Fruit fly (Drosophila melanogaster) whole organism, embryonic: ENCODE data around the gene CG1738.

Experiments
- Abd-B ChIP-seq: fragments of 200-800 bp; sonication (Bioruptor generic); optimal IDR thresholded peaks from 2 replicates; lab custom pipeline; 2018; ENCODE audit warnings: missing biosample characterization, mild to moderate bottlenecking, missing genetic modification characterization, moderate library complexity
- Asciz ChIP-seq: fragments of 200-800 bp; sonication (Bioruptor generic); optimal IDR thresholded peaks from 2 replicates; lab custom pipeline; 2017; ENCODE audit warnings: missing biosample characterization, mild to moderate bottlenecking, missing genetic modification characterization, missing genetic modification reagents
- C15 ChIP-seq: fragments of 200-800 bp; sonication (Bioruptor generic); IDR thresholded peaks from 3 replicates; pipeline ENCODE4 v1.3.6; 2022; ENCODE audit warnings: missing biosample characterization, missing genetic modification characterization
- CG10209 ChIP-seq: fragments of 200-800 bp; sonication (Bioruptor generic); optimal IDR thresholded peaks from 3 replicates; lab custom pipeline; 2017; ENCODE audit warnings: missing biosample characterization, mild to moderate bottlenecking, missing genetic modification characterization, missing genetic modification reagents
- CG10565 ChIP-seq: fragments of 200-800 bp; sonication (Bioruptor generic); optimal IDR thresholded peaks from 3 replicates; lab custom pipeline; 2016; ENCODE audit warnings: missing biosample characterization, mild to moderate bottlenecking, missing genetic modification characterization
- CG11398 ChIP-seq: fragments of 200-800 bp; sonication (Bioruptor generic); optimal IDR thresholded peaks from 2 replicates; lab custom pipeline; 2016; ENCODE audit warnings: missing biosample characterization, missing genetic modification characterization
- CG12299 ChIP-seq: fragments of 200-800 bp; sonication (Bioruptor generic); optimal IDR thresholded peaks from 2 replicates; lab custom pipeline; 2018; ENCODE audit warnings: missing biosample characterization, mild to moderate bottlenecking, missing genetic modification characterization
- CG1233 ChIP-seq: fragments of 200-800 bp; sonication (Bioruptor generic); optimal IDR thresholded peaks from 4 replicates; lab custom pipeline; 2018; ENCODE audit warnings: missing biosample characterization, mild to moderate bottlenecking, missing genetic modification characterization
- CG12659 ChIP-seq: fragments of 200-800 bp; sonication (Bioruptor generic); optimal IDR thresholded peaks from 3 replicates; lab custom pipeline; 2017; ENCODE audit warnings: mild to moderate bottlenecking, missing biosample characterization, missing genetic modification reagents, missing genetic modification characterization
- CG13287 ChIP-seq: fragments of 200-800 bp; sonication (Bioruptor generic); IDR thresholded peaks from 2 replicates; pipeline ENCODE4 v1.3.6; 2022; ENCODE audit warnings: missing biosample characterization, missing genetic modification characterization; ENCODE audit not compliant: partially characterized antibody
- CG14050 ChIP-seq: fragments of 200-800 bp; sonication (Bioruptor generic); IDR thresholded peaks from 3 replicates; pipeline ENCODE4 v1.3.6; 2022; ENCODE audit warnings: missing biosample characterization, missing genetic modification characterization
- CG17385 ChIP-seq: fragments of 200-800 bp; sonication (Bioruptor generic); optimal IDR thresholded peaks from 3 replicates; lab custom pipeline; 2018; ENCODE audit warnings: missing biosample characterization, mild to moderate bottlenecking, missing genetic modification characterization
- CG17829 ChIP-seq: fragments of 200-800 bp; optimal IDR thresholded peaks from 2 replicates; lab custom pipeline; 2019; ENCODE audit warnings: missing biosample characterization, mild to moderate bottlenecking, missing genetic modification characterization, moderate library complexity
- CG18764 ChIP-seq: fragments of 200-800 bp; sonication (Bioruptor generic); optimal IDR thresholded peaks from 3 replicates; lab custom pipeline; 2016; ENCODE audit warnings: missing biosample characterization, missing genetic modification characterization
- CG2678 ChIP-seq: fragments of 200-800 bp; sonication (Bioruptor generic); optimal IDR thresholded peaks from 3 replicates; lab custom pipeline; 2019; ENCODE audit warnings: missing biosample characterization, mild to moderate bottlenecking, missing genetic modification characterization, moderate library complexity
- CG31441 ChIP-seq: fragments of 200-800 bp; sonication (Bioruptor generic); IDR thresholded peaks from 2 replicates; pipeline ENCODE4 v1.3.6; 2022; ENCODE audit warnings: missing biosample characterization, missing genetic modification characterization
- CG4820 ChIP-seq: fragments of 200-800 bp; sonication (Bioruptor generic); optimal IDR thresholded peaks from 3 replicates; lab custom pipeline; 2016; ENCODE audit warnings: missing biosample characterization, missing genetic modification characterization
- CG4854 ChIP-seq: fragments of 200-800 bp; sonication (Bioruptor generic); optimal IDR thresholded peaks from 2 replicates; lab custom pipeline; 2016; ENCODE audit warnings: missing biosample characterization, missing genetic modification characterization, inconsistent platforms
- CG5180 ChIP-seq: fragments of 200-800 bp; sonication (Bioruptor generic); optimal IDR thresholded peaks from 3 replicates; lab custom pipeline; 2017; ENCODE audit warnings: missing biosample characterization, missing genetic modification characterization, mild to moderate bottlenecking, moderate library complexity, missing genetic modification reagents
- CG6765 ChIP-seq: fragments of 200-800 bp; sonication (Bioruptor generic); optimal IDR thresholded peaks from 3 replicates; lab custom pipeline; 2017; ENCODE audit warnings: missing biosample characterization, mild to moderate bottlenecking, missing genetic modification characterization
- CG7745 ChIP-seq: fragments of 200-800 bp; sonication (Bioruptor generic); optimal IDR thresholded peaks from 2 replicates; lab custom pipeline; 2018; ENCODE audit warnings: missing biosample characterization, mild to moderate bottlenecking, missing genetic modification characterization, moderate library complexity
- CG7928 ChIP-seq: fragments of 200-800 bp; sonication (Bioruptor generic); optimal IDR thresholded peaks from 2 replicates; lab custom pipeline; 2017; ENCODE audit warnings: missing biosample characterization, mild to moderate bottlenecking, missing genetic modification characterization
- CG8281 ChIP-seq: fragments of 200-800 bp; sonication (Bioruptor generic); optimal IDR thresholded peaks from 2 replicates; lab custom pipeline; 2018; ENCODE audit warnings: missing biosample characterization, mild to moderate bottlenecking, missing genetic modification characterization, moderate library complexity
- CG8478 ChIP-seq: fragments of >200 bp; optimal IDR thresholded peaks from 2 replicates; lab custom pipeline; 2018
- CG9797 ChIP-seq: fragments of 200-800 bp; sonication (Bioruptor generic); optimal IDR thresholded peaks from 3 replicates; lab custom pipeline; 2018; ENCODE audit warnings: missing biosample characterization, mild to moderate bottlenecking, missing genetic modification characterization
- CG9932 ChIP-seq: fragments of 200-800 bp; sonication (Bioruptor generic); IDR thresholded peaks from 2 replicates; pipeline ENCODE4 v1.3.6; 2022; ENCODE audit warnings: missing biosample characterization, missing genetic modification characterization
- ERR ChIP-seq: fragments of 200-800 bp; sonication (Bioruptor generic); optimal IDR thresholded peaks from 2 replicates; lab custom pipeline; 2016; ENCODE audit warnings: missing biosample characterization, missing genetic modification characterization
- Eip74EF ChIP-seq, 2 experiments: fragments of 200-800 bp in 1 of 2; fragments of >200 bp in 1 of 2; sonication (Bioruptor generic) in 1 of 2; optimal IDR thresholded peaks; 2 replicates each; lab custom pipeline; 2017 to 2019; ENCODE audit warnings: missing biosample characterization in 2 of 2, missing genetic modification characterization in 2 of 2, mild to moderate bottlenecking in 1 of 2, moderate library complexity in 1 of 2
- Elba2 ChIP-seq: fragments of 200-800 bp; sonication (Bioruptor generic); optimal IDR thresholded peaks from 3 replicates; lab custom pipeline; 2016; ENCODE audit warnings: missing biosample characterization, missing genetic modification characterization
- Fer3 ChIP-seq: fragments of 200-800 bp; sonication (Bioruptor generic); optimal IDR thresholded peaks from 2 replicates; lab custom pipeline; 2018; ENCODE audit warnings: missing biosample characterization, mild to moderate bottlenecking, missing genetic modification characterization, moderate library complexity
- Hand ChIP-seq: fragments of 200-800 bp; sonication (Bioruptor generic); optimal IDR thresholded peaks from 2 replicates; lab custom pipeline; 2017; ENCODE audit warnings: mild to moderate bottlenecking, missing biosample characterization, missing genetic modification reagents, missing genetic modification characterization
- Hr39 ChIP-seq: fragments of >200 bp; optimal IDR thresholded peaks from 2 replicates; lab custom pipeline; 2017
- Jarid2 ChIP-seq: fragments of 200-800 bp; sonication (Bioruptor generic); optimal IDR thresholded peaks from 3 replicates; lab custom pipeline; 2017; ENCODE audit warnings: mild to moderate bottlenecking, missing biosample characterization, missing genetic modification reagents, missing genetic modification characterization
- MTF-1 ChIP-seq: fragments of 200-800 bp; sonication (Bioruptor generic); optimal IDR thresholded peaks from 2 replicates; lab custom pipeline; 2018; ENCODE audit warnings: missing biosample characterization, mild to moderate bottlenecking, missing genetic modification characterization, borderline replicate concordance
- Meics ChIP-seq: fragments of 200-800 bp; sonication (Bioruptor generic); optimal IDR thresholded peaks from 2 replicates; lab custom pipeline; 2017; ENCODE audit warnings: missing biosample characterization, mild to moderate bottlenecking, missing genetic modification characterization
- NFAT ChIP-seq: fragments of 200-800 bp; sonication (Bioruptor generic); IDR thresholded peaks from 2 replicates; pipeline ENCODE4 v1.3.6; 2022; ENCODE audit warnings: missing biosample characterization, missing genetic modification characterization
- ap ChIP-seq: fragments of 200-800 bp; sonication (Bioruptor generic); IDR thresholded peaks from 2 replicates; pipeline ENCODE4 v1.3.6; 2022; ENCODE audit warnings: missing biosample characterization, missing genetic modification characterization
- ci ChIP-seq: fragments of 200-800 bp; sonication (Bioruptor generic); IDR thresholded peaks from 3 replicates; pipeline ENCODE4 v1.3.6; 2022; ENCODE audit warnings: missing biosample characterization, missing genetic modification characterization
- esg ChIP-seq: fragments of 200-800 bp; sonication (Bioruptor generic); conservative IDR thresholded peaks from 2 replicates; pipeline ENCODE4 v1.3.6; 2022; ENCODE audit warnings: missing biosample characterization, missing genetic modification characterization
- fd64A ChIP-seq: fragments of 200-800 bp; sonication (Bioruptor generic); optimal IDR thresholded peaks from 3 replicates; lab custom pipeline; 2018; ENCODE audit warnings: missing biosample characterization, mild to moderate bottlenecking, missing genetic modification characterization
- fu2 ChIP-seq: fragments of 200-800 bp; sonication (Bioruptor generic); optimal IDR thresholded peaks from 2 replicates; lab custom pipeline; 2016; ENCODE audit warnings: missing biosample characterization, missing genetic modification characterization
- hkb ChIP-seq, 2 experiments: fragments of 200-800 bp in 1 of 2; fragments of >200 bp in 1 of 2; sonication (Bioruptor generic) in 1 of 2; IDR thresholded peaks in 1 of 2; optimal IDR thresholded peaks in 1 of 2; 2 replicates each; pipeline versions ENCODE4 v1.3.6 to Lab custom; 2017 to 2022; ENCODE audit warnings: missing biosample characterization in 1 of 2, missing genetic modification characterization in 1 of 2
- hth ChIP-seq: fragments of >200 bp; optimal IDR thresholded peaks from 2 replicates; lab custom pipeline; 2017; ENCODE audit warnings: inconsistent platforms
- knrl ChIP-seq: fragments of 200-800 bp; sonication (Bioruptor generic); IDR thresholded peaks from 3 replicates; pipeline ENCODE4 v1.3.6; 2022; ENCODE audit warnings: missing biosample characterization, missing genetic modification characterization; ENCODE audit not compliant: partially characterized antibody
- nom ChIP-seq: fragments of 200-800 bp; sonication (Bioruptor generic); optimal IDR thresholded peaks from 2 replicates; lab custom pipeline; 2017; ENCODE audit warnings: missing biosample characterization, missing genetic modification characterization, mild to moderate bottlenecking, moderate library complexity, missing genetic modification reagents
- repo ChIP-seq: fragments of 200-800 bp; sonication (Bioruptor generic); optimal IDR thresholded peaks from 2 replicates; lab custom pipeline; 2016; ENCODE audit warnings: missing biosample characterization, missing genetic modification characterization
- slou ChIP-seq: fragments of 200-800 bp; sonication (Bioruptor generic); optimal IDR thresholded peaks from 3 replicates; lab custom pipeline; 2016; ENCODE audit warnings: missing biosample characterization, missing genetic modification characterization
- sqz ChIP-seq: fragments of 200-800 bp; sonication (Bioruptor generic); optimal IDR thresholded peaks from 3 replicates; lab custom pipeline; 2018; ENCODE audit warnings: missing biosample characterization, mild to moderate bottlenecking, missing genetic modification characterization
- tna ChIP-seq: fragments of 200-800 bp; sonication (Bioruptor generic); IDR thresholded peaks from 2 replicates; pipeline ENCODE4 v1.3.6; 2022; ENCODE audit warnings: missing biosample characterization, missing genetic modification characterization; ENCODE audit not compliant: partially characterized antibody
- z ChIP-seq: fragments of 200-800 bp; sonication (Bioruptor generic); IDR thresholded peaks from 3 replicates; pipeline ENCODE4 v1.3.6; 2022; ENCODE audit warnings: missing biosample characterization, missing genetic modification characterization
- zf30C ChIP-seq: fragments of 200-800 bp; sonication (Bioruptor generic); optimal IDR thresholded peaks from 3 replicates; lab custom pipeline; 2018; ENCODE audit warnings: missing biosample characterization, mild to moderate bottlenecking, missing genetic modification characterization

CG1738 gene

DNA sequence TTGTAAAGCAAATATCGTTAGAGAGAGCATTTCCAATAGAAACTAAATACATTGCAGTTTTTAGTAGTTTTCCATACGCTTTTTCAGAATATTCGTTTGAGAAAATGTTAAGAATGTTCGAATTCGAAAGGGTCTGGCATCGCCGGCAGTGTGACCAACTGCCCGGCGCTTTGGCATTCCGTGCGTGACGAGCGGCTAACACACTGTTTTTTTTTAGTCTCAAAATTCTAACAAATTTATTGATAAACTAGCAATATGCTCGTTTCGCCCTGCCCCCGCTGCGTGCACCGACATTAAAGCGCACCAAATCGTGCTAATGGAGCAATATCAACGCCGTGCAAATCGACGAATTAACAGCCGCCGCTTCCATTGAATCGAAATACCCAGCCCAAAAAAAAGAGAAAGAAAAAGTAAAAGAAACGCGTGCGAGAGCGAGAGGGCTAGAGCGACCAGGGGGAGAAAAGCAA, 6.9 kb downstream of the CG1738 start, which contains the start of gene dsh (continued):
- no peak for TF ChIP-seq CG17385 (GFP tag; lab: Kevin White, UChicago)
- no peak for TF ChIP-seq Jarid2 (GFP tag; lab: Kevin White, UChicago)
- no peak for TF ChIP-seq hth (lab: Kevin White, UChicago)
- no peak for TF ChIP-seq hkb (optimal IDR thresholded peaks at IDR 0.05; lab: Kevin White, UChicago)
- TF ChIP-seq hkb (GFP tag; IDR thresholded peaks at IDR 0.05; lab: Robert Waterston, UW) = no peak
- peak; percentile 72 for TF ChIP-seq CG9797 (GFP tag; lab: Kevin White, UChicago)
- no peak for TF ChIP-seq tna (GFP tag; lab: Robert Waterston, UW)
- TF ChIP-seq CG12659 = peak; percentile 51
- no peak for TF ChIP-seq Hand (GFP tag; lab: Kevin White, UChicago)
- no peak for TF ChIP-seq ERR
- 0 out of 2 replicates have a peak, but pooled peaks have one; percentile 22 for TF ChIP-seq CG9932 (GFP tag; lab: Robert Waterston, UW)
- TF ChIP-seq Meics (GFP tag; lab: Kevin White, UChicago) = no peak
- no peak for TF ChIP-seq CG12299 (tag; lab: Kevin White, UChicago)
- no peak for TF ChIP-seq esg (GFP tag; lab: Robert Waterston, UW)
- TF ChIP-seq sqz (GFP tag; lab: Kevin White, UChicago) = peak; percentile 82
- TF ChIP-seq nom (GFP tag; lab: Kevin White, UChicago) = peak; percentile 41
- TF ChIP-seq Fer3 (tag; lab: Kevin White, UChicago) = no peak
- no peak for TF ChIP-seq CG2678 (tag; lab: Kevin White, UChicago)
- no peak for TF ChIP-seq MTF-1
- TF ChIP-seq CG7745 (tag; lab: Kevin White, UChicago) = no peak
- TF ChIP-seq CG10209 (GFP tag; lab: Kevin White, UChicago) = no peak
- TF ChIP-seq z = no peak
- no peak for TF ChIP-seq Asciz
- TF ChIP-seq C15 (GFP tag; lab: Robert Waterston, UW) = no peak
- TF ChIP-seq CG17829 (tag; lab: Kevin White, UChicago) = no peak
- TF ChIP-seq CG14050 (GFP tag; lab: Robert Waterston, UW) = no peak
- TF ChIP-seq CG1233 = no peak
- no peak for TF ChIP-seq zf30C
- peak; percentile 55 for TF ChIP-seq knrl (GFP tag; lab: Robert Waterston, UW)
- no peak for TF ChIP-seq Eip74EF (GFP tag; optimal IDR thresholded peaks at IDR 0.05; lab: Kevin White, UChicago)
- no peak for TF ChIP-seq ap (GFP tag; lab: Robert Waterston, UW)
- no peak for TF ChIP-seq fd64A
- TF ChIP-seq fu2 (GFP tag; lab: Kevin White, UChicago) = no peak
- TF ChIP-seq NFAT (GFP tag; lab: Robert Waterston, UW) = no peak
- peak; percentile 34 for TF ChIP-seq Elba2 (GFP tag; lab: Kevin White, UChicago)
- TF ChIP-seq CG5180 (GFP tag; lab: Kevin White, UChicago) = no peak
- TF ChIP-seq repo (GFP tag; lab: Kevin White, UChicago) = no peak
- no peak for TF ChIP-seq slou (GFP tag; lab: Kevin White, UChicago)
- TF ChIP-seq CG6765 (GFP tag; lab: Kevin White, UChicago) = no peak
- TF ChIP-seq CG18764 (GFP tag; lab: Kevin White, UChicago) = no peak
- no peak for TF ChIP-seq CG4854 (GFP tag; lab: Kevin White, UChicago)
- TF ChIP-seq CG11398 = no peak
- TF ChIP-seq Abd-B (GFP tag; lab: Kevin White, UChicago) = no peak
- TF ChIP-seq CG10565 (GFP tag; lab: Kevin White, UChicago) = no peak
- TF ChIP-seq CG8478 (lab: Kevin White, UChicago) = no peak
- no peak for TF ChIP-seq CG7928 (GFP tag; lab: Kevin White, UChicago)
- 0 out of 3 replicates have a peak, but pooled peaks have one; percentile 17 for TF ChIP-seq ci
- TF ChIP-seq CG8281 (tag; lab: Kevin White, UChicago) = no peak
- peak; percentile 68 for TF ChIP-seq CG13287 (GFP tag; lab: Robert Waterston, UW)
- no peak for TF ChIP-seq CG31441 (GFP tag; lab: Robert Waterston, UW)
- no peak for TF ChIP-seq CG4820 (GFP tag; lab: Kevin White, UChicago)
- TF ChIP-seq Hr39 (lab: Kevin White, UChicago) = no peak
